Worm (Caenorhabditis elegans) whole organism, L2 larva: Measurements from ENCODE around the gene D2062.1.
"Not testable (repeated sequence)": the region's sequence is repeated elsewhere in the genome, so short reads cannot be mapped to it uniquely, and the experiment has no call there.

Experiments
- F13H6.1 ChIP-seq: sonication (generic microtip); optimal IDR thresholded peaks from 2 replicates; lab custom pipeline; 2016; ENCODE audit warnings: missing genetic modification characterization, missing compliant biosample characterization
- R02D3.7 ChIP-seq: fragments of 150-350 bp; optimal IDR thresholded peaks from 2 replicates; lab custom pipeline; 2014; ENCODE audit warnings: missing biosample characterization, missing genetic modification characterization
- Y55F3AM.14 ChIP-seq: fragments of 200-800 bp; sonication (Bioruptor generic); optimal IDR thresholded peaks from 2 replicates; lab custom pipeline; 2018; ENCODE audit warnings: mild to moderate bottlenecking, missing genetic modification characterization, missing compliant biosample characterization
- ZK546.5 ChIP-seq: sonication (generic microtip); optimal IDR thresholded peaks from 2 replicates; lab custom pipeline; 2017; ENCODE audit warnings: missing biosample characterization, missing genetic modification characterization
- ama-1 ChIP-seq: fragments of 150-350 bp; optimal IDR thresholded peaks from 2 replicates; lab custom pipeline; 2018; ENCODE audit warnings: inconsistent platforms
- blmp-1 ChIP-seq: sonication (generic microtip); optimal IDR thresholded peaks from 2 replicates; lab custom pipeline; 2017; ENCODE audit warnings: missing genetic modification characterization, mild to moderate bottlenecking, missing compliant biosample characterization, antibody characterized with exemption, moderate library complexity; ENCODE audit not compliant: insufficient read depth
- ceh-16 ChIP-seq: fragments of 150-350 bp; optimal IDR thresholded peaks from 2 replicates; lab custom pipeline; 2014; ENCODE audit warnings: missing biosample characterization, missing genetic modification characterization
- ceh-82 ChIP-seq: fragments of 150-350 bp; optimal IDR thresholded peaks from 2 replicates; lab custom pipeline; 2014; ENCODE audit warnings: missing biosample characterization, missing genetic modification characterization
- egl-27 ChIP-seq: sonication (generic microtip); optimal IDR thresholded peaks from 3 replicates; lab custom pipeline; 2017; ENCODE audit warnings: missing biosample characterization, missing genetic modification reagents, missing genetic modification characterization
- elt-3 ChIP-seq: sonication (generic microtip); optimal IDR thresholded peaks from 2 replicates; lab custom pipeline; 2017; ENCODE audit warnings: missing biosample characterization, missing genetic modification characterization
- fos-1 ChIP-seq: fragments of 150-350 bp; optimal IDR thresholded peaks from 2 replicates; lab custom pipeline; 2014; ENCODE audit warnings: missing biosample characterization, missing genetic modification characterization
- gmeb-1 ChIP-seq: fragments of 150-350 bp; optimal IDR thresholded peaks from 2 replicates; lab custom pipeline; 2014; ENCODE audit warnings: missing biosample characterization, missing genetic modification characterization
- lin-11 ChIP-seq: fragments of 150-350 bp; sonication (generic microtip); optimal IDR thresholded peaks from 2 replicates; lab custom pipeline; 2014; ENCODE audit warnings: missing biosample characterization, missing genetic modification characterization, inconsistent platforms, mixed read lengths
- lin-39 ChIP-seq: fragments of 150-350 bp; optimal IDR thresholded peaks from 2 replicates; lab custom pipeline; 2014; ENCODE audit warnings: missing biosample characterization, missing genetic modification reagents, missing genetic modification characterization
- lsy-2 ChIP-seq, 2 experiments: fragments of 150-350 bp in 1 of 2; sonication (generic microtip) in 1 of 2; optimal IDR thresholded peaks; 2 replicates each; lab custom pipeline; 2014 to 2017; ENCODE audit warnings: missing biosample characterization in 2 of 2, missing genetic modification characterization in 2 of 2
- mab-5 ChIP-seq: fragments of 150-350 bp; optimal IDR thresholded peaks from 2 replicates; lab custom pipeline; 2014; ENCODE audit warnings: missing biosample characterization, missing genetic modification characterization
- nhr-10 ChIP-seq: sonication (generic microtip); optimal IDR thresholded peaks from 2 replicates; lab custom pipeline; 2017; ENCODE audit warnings: missing biosample characterization, missing genetic modification characterization
- nhr-11 ChIP-seq: fragments of 150-350 bp; optimal IDR thresholded peaks from 2 replicates; lab custom pipeline; 2014; ENCODE audit warnings: missing biosample characterization, missing genetic modification characterization
- nhr-12 ChIP-seq: fragments of 150-350 bp; optimal IDR thresholded peaks from 2 replicates; lab custom pipeline; 2014; ENCODE audit warnings: missing biosample characterization, missing genetic modification characterization
- nhr-129 ChIP-seq: fragments of 150-350 bp; optimal IDR thresholded peaks from 2 replicates; lab custom pipeline; 2014; ENCODE audit warnings: missing biosample characterization, missing genetic modification characterization
- nhr-21 ChIP-seq: fragments of 150-350 bp; optimal IDR thresholded peaks from 2 replicates; lab custom pipeline; 2014; ENCODE audit warnings: missing biosample characterization, missing genetic modification characterization
- nhr-23 ChIP-seq: fragments of 150-350 bp; optimal IDR thresholded peaks from 2 replicates; lab custom pipeline; 2014; ENCODE audit warnings: missing biosample characterization, missing genetic modification reagents, missing genetic modification characterization
- nhr-237 ChIP-seq: fragments of 150-350 bp; optimal IDR thresholded peaks from 2 replicates; lab custom pipeline; 2014; ENCODE audit warnings: missing biosample characterization, missing genetic modification characterization
- nhr-25 ChIP-seq: fragments of 150-350 bp; sonication (generic microtip); optimal IDR thresholded peaks from 3 replicates; lab custom pipeline; 2014; ENCODE audit warnings: missing biosample characterization, missing genetic modification characterization
- nhr-6 ChIP-seq: fragments of 150-350 bp; optimal IDR thresholded peaks from 2 replicates; lab custom pipeline; 2014; ENCODE audit warnings: missing biosample characterization, missing genetic modification characterization
- nhr-77 ChIP-seq: fragments of 150-350 bp; optimal IDR thresholded peaks from 2 replicates; lab custom pipeline; 2014; ENCODE audit warnings: missing biosample characterization, missing genetic modification characterization
- peb-1 ChIP-seq: fragments of 150-350 bp; optimal IDR thresholded peaks from 2 replicates; lab custom pipeline; 2014; ENCODE audit warnings: missing biosample characterization, missing genetic modification characterization
- skn-1 ChIP-seq: sonication (generic microtip); optimal IDR thresholded peaks from 2 replicates; lab custom pipeline; 2017; ENCODE audit warnings: missing biosample characterization, missing genetic modification characterization
- sma-9 ChIP-seq, 2 experiments: fragments of 150-350 bp in 1 of 2; sonication (generic microtip) in 1 of 2; optimal IDR thresholded peaks; 2 replicates each; lab custom pipeline; 2014 to 2016; ENCODE audit warnings: missing genetic modification characterization in 2 of 2, mild to moderate bottlenecking in 1 of 2, missing biosample characterization in 1 of 2, missing compliant biosample characterization in 1 of 2, missing genetic modification reagents in 1 of 2, moderate library complexity in 1 of 2
- snpc-4 ChIP-seq: fragments of 150-350 bp; optimal IDR thresholded peaks from 2 replicates; lab custom pipeline; 2014; ENCODE audit warnings: missing biosample characterization, missing genetic modification characterization
- unc-62 ChIP-seq: fragments of 150-350 bp; optimal IDR thresholded peaks from 2 replicates; lab custom pipeline; 2014; ENCODE audit warnings: missing biosample characterization, missing genetic modification reagents, missing genetic modification characterization
- zag-1 ChIP-seq: fragments of 150-350 bp; optimal IDR thresholded peaks from 2 replicates; lab custom pipeline; 2014; ENCODE audit warnings: missing biosample characterization, missing genetic modification characterization
- ztf-1 ChIP-seq: fragments of 200-800 bp; sonication (Bioruptor generic); conservative IDR thresholded peaks from 2 replicates; pipeline ENCODE4 v1.3.6; 2022; ENCODE audit warnings: missing genetic modification characterization, missing compliant biosample characterization

D2062.1 gene

DNA sequence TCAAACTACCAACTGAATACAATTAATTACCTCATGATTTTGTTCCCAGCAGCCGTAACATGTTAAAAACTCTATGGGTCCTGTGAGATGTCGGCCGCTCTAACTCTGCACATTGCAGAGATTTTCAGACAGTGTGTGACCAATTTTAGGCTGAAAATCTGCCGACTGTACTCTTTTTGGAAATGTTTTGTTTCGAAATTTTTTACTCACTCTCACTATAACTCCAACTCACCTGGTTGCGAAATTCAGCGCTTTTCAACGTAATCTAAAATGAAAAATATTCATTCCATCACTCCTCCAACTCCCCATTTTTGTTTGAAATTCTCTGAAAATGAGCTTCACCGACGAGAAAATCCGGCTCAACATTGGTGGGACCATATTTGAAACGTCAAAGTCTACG, 18.3 kb downstream of the D2062.1 start, which contains the start of the genes F22E5.13 and F22E5.6:
Gene F22E5.13, minus strand, starts transcription at position 101 of the 400 bp plus-strand sequence.
Gene F22E5.6, plus strand, starts transcription at position 297 of the 400 bp plus-strand sequence.
- TF ChIP-seq snpc-4 (tag; lab: Kevin White, UChicago): no peak
- TF ChIP-seq, all 48 proteins: peak for 0

ce11 chrII:2656606-2657005, 25.3 kb downstream of the D2062.1 start, which contains the start of gene sri-47:
TSS of gene sri-47 (plus strand) at chrII:2656906.
- no peak for TF ChIP-seq sma-9 (GFP tag; optimal IDR thresholded peaks at IDR 0.05; lab: Kevin White, UChicago)
- TF ChIP-seq sma-9 (tag; optimal IDR thresholded peaks at IDR 0.05; lab: Kevin White, UChicago): no peak
- no peak for TF ChIP-seq peb-1 (tag; lab: Kevin White, UChicago)
- no peak for TF ChIP-seq nhr-12 (tag; lab: Kevin White, UChicago)
- TF ChIP-seq nhr-237 (tag; lab: Kevin White, UChicago): no peak
- no peak for TF ChIP-seq lsy-2 (tag; optimal IDR thresholded peaks at IDR 0.05; lab: Kevin White, UChicago)
- TF ChIP-seq nhr-25: no peak
- no peak for TF ChIP-seq F13H6.1 (tag; lab: Kevin White, UChicago)
- no peak for TF ChIP-seq Y55F3AM.14
- TF ChIP-seq ama-1 (lab: Kevin White, UChicago): no peak
- no peak for TF ChIP-seq nhr-77 (tag; lab: Kevin White, UChicago)
- TF ChIP-seq, all 48 proteins: peak for 0

ce11 chrII:2659364-2659763, 28.1 kb downstream of the D2062.1 start, which contains the start of gene gcy-21:
TSS of gene gcy-21 (plus strand) at chrII:2659664.
- no peak for TF ChIP-seq F13H6.1 (tag; lab: Kevin White, UChicago)

ce11 chrII:2665081-2665480, 33.8 kb downstream of the D2062.1 start, which contains the start of gene F22E5.2:
TSS of gene F22E5.2 (plus strand) at chrII:2665381.
- not testable (repeated sequence) for TF ChIP-seq zag-1, ceh-82, R02D3.7 (tag; lab: Kevin White, UChicago)

- no peak for TF ChIP-seq nhr-21 (tag; lab: Kevin White, UChicago)
These were observed 34.3 kb downstream of the D2062.1 start, which contains the start of gene F22E5.22 for ce11 chrII:2665606-2666005. TSS of gene F22E5.22 (plus strand) at chrII:2665906.

- not testable (repeated sequence) for TF ChIP-seq blmp-1 (tag; lab: Kevin White, UChicago); unc-62; R02D3.7 (tag; lab: Kevin White, UChicago)
These were observed 41.1 kb downstream of the D2062.1 start, which contains the start of gene sri-57 for ce11 chrII:2672320-2672719. TSS of gene sri-57 (minus strand) at chrII:2672420.

ce11 chrII:2673534-2673933, 42.3 kb downstream of the D2062.1 start, which contains the start of the genes F22E5.20 and F22E5.1:
TSS of gene F22E5.20 (minus strand) at chrII:2673634.
TSS of gene F22E5.1 (plus strand) at chrII:2673775.
- TF ChIP-seq Y55F3AM.14; ZK546.5; mab-5 (tag; lab: Kevin White, UChicago): not testable (repeated sequence)

DNA sequence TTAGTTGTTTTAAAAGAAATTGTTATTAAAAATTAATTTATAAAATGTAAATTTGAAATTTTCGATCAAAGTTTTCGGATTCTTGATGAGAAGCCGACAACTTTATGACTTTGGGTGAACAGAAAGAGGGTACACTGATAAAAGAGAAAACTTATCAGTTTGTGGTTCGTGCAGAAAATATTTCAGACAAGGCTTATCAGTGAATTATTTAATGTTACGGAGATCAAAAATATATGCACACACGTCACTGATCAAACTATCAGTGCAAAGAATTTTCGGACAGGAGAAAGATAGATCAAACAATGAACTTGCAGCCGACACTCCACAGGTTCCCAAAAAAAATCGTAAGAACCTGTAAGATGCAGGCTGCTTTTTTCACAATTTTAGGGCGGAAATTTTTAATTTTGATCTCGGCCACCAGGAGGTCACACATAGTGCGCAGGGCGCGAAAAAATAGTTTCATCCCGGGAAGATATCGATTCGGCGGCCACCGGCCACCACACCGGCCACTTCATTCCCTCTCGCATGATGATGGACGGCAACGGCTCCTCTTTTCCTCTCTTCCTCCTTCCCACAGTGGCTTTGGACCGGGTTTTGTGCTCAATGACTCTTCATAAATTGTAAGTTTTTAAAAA, 46.4 kb downstream of the D2062.1 start, which contains the start of gene F22E5.17:
Gene F22E5.17, plus strand, starts transcription at position 508 of the 635 bp plus-strand sequence.
- TF ChIP-seq sma-9 (GFP tag; optimal IDR thresholded peaks at IDR 0.05; lab: Kevin White, UChicago) (peak; percentile 77), sma-9 (tag; optimal IDR thresholded peaks at IDR 0.05; lab: Kevin White, UChicago) (no peak), lin-11 (no peak), F13H6.1 (tag; lab: Kevin White, UChicago) (peak; percentile 1), fos-1 (tag; lab: Kevin White, UChicago) (peak; percentile 88), gmeb-1 (peak; percentile 19)

ce11 chrII:2681118-2681517, 49.8 kb downstream of the D2062.1 start, which contains the start of gene F34D6.1:
TSS of gene F34D6.1 (minus strand) at chrII:2681218.
- TF ChIP-seq nhr-12 (tag; lab: Kevin White, UChicago): no peak
- TF ChIP-seq nhr-10 (tag; lab: Kevin White, UChicago): no peak
- TF ChIP-seq nhr-11 (tag; lab: Kevin White, UChicago): no peak
- TF ChIP-seq gmeb-1: no peak
- no peak for TF ChIP-seq egl-27
- no peak for TF ChIP-seq nhr-23 (tag; lab: Kevin White, UChicago)
- TF ChIP-seq skn-1 (tag; lab: Kevin White, UChicago): no peak
- TF ChIP-seq F13H6.1 (tag; lab: Kevin White, UChicago): no peak
- no peak for TF ChIP-seq nhr-6 (tag; lab: Kevin White, UChicago)
- no peak for TF ChIP-seq fos-1 (tag; lab: Kevin White, UChicago)
- TF ChIP-seq ceh-16 (tag; lab: Kevin White, UChicago): no peak
- no peak for TF ChIP-seq ztf-1 (GFP tag; lab: Robert Waterston, UW)
- no peak for TF ChIP-seq Y55F3AM.14
- no peak for TF ChIP-seq lin-39
- TF ChIP-seq unc-62: no peak
- no peak for TF ChIP-seq nhr-21 (tag; lab: Kevin White, UChicago)
- no peak for TF ChIP-seq nhr-129
- TF ChIP-seq elt-3 (tag; lab: Kevin White, UChicago): no peak
